Fruit fly (Drosophila melanogaster): ENCODE measurements around the gene CG5664.
A peak's percentile ranks its signal among the peaks of the same experiment; 100 is the strongest.

The CG5664 gene

dm6 chr3L:21416921-21417447 lies 24.2 kb downstream of the CG5664 start (continued):
- TF ChIP-seq CHES-1-like (GFP tag; optimal IDR thresholded peaks at IDR 0.05): no peak
- no peak for TF ChIP-seq CG18476 (GFP tag; optimal IDR thresholded peaks at IDR 0.05)
- TF ChIP-seq nau (GFP tag; optimal IDR thresholded peaks at IDR 0.05): no peak
- no peak for TF ChIP-seq lab (GFP tag; optimal IDR thresholded peaks at IDR 0.05)
- TF ChIP-seq Lpt (GFP tag; optimal IDR thresholded peaks at IDR 0.05): no peak
- no peak for TF ChIP-seq cato (GFP tag; optimal IDR thresholded peaks at IDR 0.05; ENCODE audit: borderline replicate concordance)
- no peak for TF ChIP-seq CG17568 (GFP tag; optimal IDR thresholded peaks at IDR 0.05)
- peak; percentile 27; the same call in 1 of the 3 replicates for TF ChIP-seq row (GFP tag; IDR thresholded peaks at IDR 0.05)
- TF ChIP-seq CG9609 (GFP tag; optimal IDR thresholded peaks at IDR 0.05): no peak
- TF ChIP-seq chinmo (GFP tag; IDR thresholded peaks at IDR 0.05; ENCODE audit: partially characterized antibody): no peak
- peak; percentile 21 for TF ChIP-seq sens (GFP tag)
- no peak for TF ChIP-seq CG7556 (GFP tag; optimal IDR thresholded peaks at IDR 0.05)
- no peak for TF ChIP-seq al (GFP tag; IDR thresholded peaks at IDR 0.05)
- TF ChIP-seq Dad (GFP tag; optimal IDR thresholded peaks at IDR 0.05): no peak
- TF ChIP-seq her (GFP tag; optimal IDR thresholded peaks at IDR 0.05): no peak
- TF ChIP-seq pb (GFP tag; optimal IDR thresholded peaks at IDR 0.05): no peak
- TF ChIP-seq nom (GFP tag; optimal IDR thresholded peaks at IDR 0.05): no peak
- TF ChIP-seq wdn (GFP tag; IDR thresholded peaks at IDR 0.05): no peak
- no peak for TF ChIP-seq gce (GFP tag; IDR thresholded peaks at IDR 0.05)
- no peak for TF ChIP-seq CG6272 (GFP tag; IDR thresholded peaks at IDR 0.05)
- TF ChIP-seq Dp (GFP tag; optimal IDR thresholded peaks at IDR 0.05): no peak
- TF ChIP-seq Doc2 (GFP tag; IDR thresholded peaks at IDR 0.05): no peak
- no peak for TF ChIP-seq bbx (GFP tag; IDR thresholded peaks at IDR 0.05; ENCODE audit: partially characterized antibody)
- TF ChIP-seq vvl (GFP tag; IDR thresholded peaks at IDR 0.05): 0 out of 2 replicates have a peak, but pooled peaks have one; percentile 40
- no peak for TF ChIP-seq insv (GFP tag; optimal IDR thresholded peaks at IDR 0.05)
- no peak for TF ChIP-seq Gug (GFP tag; IDR thresholded peaks at IDR 0.05)
- TF ChIP-seq CG14860 (GFP tag; IDR thresholded peaks at IDR 0.05; ENCODE audit: partially characterized antibody): no peak
- TF ChIP-seq sna (GFP tag; IDR thresholded peaks at IDR 0.05; ENCODE audit: partially characterized antibody): no peak
- TF ChIP-seq shn (GFP tag; optimal IDR thresholded peaks at IDR 0.05): peak; percentile 27
- TF ChIP-seq CG7271 (tag; optimal IDR thresholded peaks at IDR 0.05): no peak
- TF ChIP-seq Mes4 (GFP tag; optimal IDR thresholded peaks at IDR 0.05): no peak
- TF ChIP-seq CG6791 (GFP tag; IDR thresholded peaks at IDR 0.05; ENCODE audit: partially characterized antibody): no peak
- no peak for TF ChIP-seq Drgx (GFP tag; IDR thresholded peaks at IDR 0.05)
- no peak for TF ChIP-seq CG31224 (GFP tag; IDR thresholded peaks at IDR 0.05)
- no peak for TF ChIP-seq CG10565 (GFP tag; optimal IDR thresholded peaks at IDR 0.05)
- TF ChIP-seq sens-2 (GFP tag; IDR thresholded peaks at IDR 0.05): no peak
- no peak for TF ChIP-seq Chrac-16 (GFP tag; optimal IDR thresholded peaks at IDR 0.05)
- no peak for TF ChIP-seq crc (GFP tag; optimal IDR thresholded peaks at IDR 0.05)
- TF ChIP-seq CG11560 (tag; IDR thresholded peaks at IDR 0.05): no peak
- no peak for TF ChIP-seq hb (GFP tag; IDR thresholded peaks at IDR 0.05; ENCODE audit: partially characterized antibody)
- no peak for TF ChIP-seq salm (tag; optimal IDR thresholded peaks at IDR 0.05)
- TF ChIP-seq kni (GFP tag; optimal IDR thresholded peaks at IDR 0.05): no peak
- TF ChIP-seq HHEX (GFP tag; optimal IDR thresholded peaks at IDR 0.05): no peak
- TF ChIP-seq CG7839 (tag; optimal IDR thresholded peaks at IDR 0.05): peak; percentile 4
- no peak for TF ChIP-seq MESR4 (GFP tag; optimal IDR thresholded peaks at IDR 0.05)
- no peak for TF ChIP-seq Fer3 (tag; optimal IDR thresholded peaks at IDR 0.05)
- TF ChIP-seq cad (GFP tag; optimal IDR thresholded peaks at IDR 0.05): no peak
- no peak for TF ChIP-seq CG2875 (GFP tag; optimal IDR thresholded peaks at IDR 0.05)
- TF ChIP-seq mam (GFP tag; optimal IDR thresholded peaks at IDR 0.05): peak; percentile 11
- TF ChIP-seq zf30C (GFP tag; optimal IDR thresholded peaks at IDR 0.05): no peak
- TF ChIP-seq B-H2 (GFP tag; optimal IDR thresholded peaks at IDR 0.05): no peak
